Fruit fly (Drosophila melanogaster): ENCODE data around the gene yip2.

yip2 gene

DNA sequence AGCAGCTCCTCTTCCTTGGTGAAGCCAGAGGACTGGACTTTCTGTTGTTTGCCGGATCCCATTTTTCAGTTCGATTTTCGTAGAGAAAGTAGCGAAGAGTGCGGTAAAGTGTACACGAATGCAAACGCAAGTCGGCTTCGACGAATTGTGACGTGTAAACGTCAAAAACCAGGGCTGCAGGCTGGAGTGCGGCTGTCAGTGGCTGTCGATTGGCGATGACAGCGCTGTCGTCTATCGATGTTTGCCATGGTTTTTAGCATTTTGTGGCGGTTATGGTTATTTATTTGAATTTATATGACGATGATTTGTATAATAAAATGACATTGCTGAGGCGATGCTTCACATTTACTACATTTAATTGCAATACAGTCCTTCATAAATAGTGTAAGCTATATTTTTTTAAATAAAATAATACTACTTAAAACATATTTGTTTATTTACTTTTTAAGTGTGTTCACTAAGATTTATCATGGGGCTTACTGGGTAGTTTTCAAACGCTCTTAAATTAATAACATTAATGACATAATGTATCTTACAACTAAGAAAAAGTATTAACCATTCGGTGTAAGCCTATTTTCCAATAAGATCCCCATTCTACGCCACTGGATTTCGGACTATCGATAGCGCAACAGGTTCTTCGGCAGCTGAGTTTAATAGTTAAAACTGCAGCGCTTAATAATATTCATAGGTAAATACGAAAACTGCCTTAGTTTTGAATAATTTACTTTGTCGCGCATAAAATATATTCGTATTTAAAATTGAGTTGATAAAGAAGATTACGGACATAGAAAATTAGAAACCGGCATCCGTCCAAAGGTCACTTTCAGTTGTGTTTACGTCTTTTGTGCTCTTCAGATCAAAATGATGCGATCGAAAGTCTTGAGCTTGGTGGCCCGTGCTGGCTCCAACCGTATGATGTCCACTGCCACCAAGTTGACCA lies 3.2 kb downstream of the yip2 start, which contains the start of the genes CG5885 and CG4598 (continued):
- TF ChIP-seq CG1603 (tag; optimal IDR thresholded peaks at IDR 0.05): peak; percentile 78
- TF ChIP-seq CG9817 (tag; optimal IDR thresholded peaks at IDR 0.05): peak; percentile 34
- TF ChIP-seq eyg (GFP tag; optimal IDR thresholded peaks at IDR 0.05): no peak
- peak; percentile 68 for TF ChIP-seq CG8388 (GFP tag; optimal IDR thresholded peaks at IDR 0.05)
- TF ChIP-seq CG15479 (GFP tag; optimal IDR thresholded peaks at IDR 0.05): no peak
- TF ChIP-seq knrl (GFP tag; IDR thresholded peaks at IDR 0.05; ENCODE audit: partially characterized antibody): peak; percentile 82
- peak; percentile 62 for TF ChIP-seq CG15601 (tag; optimal IDR thresholded peaks at IDR 0.05)
- no peak for TF ChIP-seq CG12744 (GFP tag; optimal IDR thresholded peaks at IDR 0.05)
- TF ChIP-seq Sox102F (GFP tag; optimal IDR thresholded peaks at IDR 0.05): peak; percentile 80
- no peak for TF ChIP-seq Dfd (GFP tag; optimal IDR thresholded peaks at IDR 0.05)
- no peak for TF ChIP-seq CG11398 (GFP tag; optimal IDR thresholded peaks at IDR 0.05)
- no peak for TF ChIP-seq Max (GFP tag; optimal IDR thresholded peaks at IDR 0.05)
- peak; percentile 21 for TF ChIP-seq Dip3 (GFP tag; optimal IDR thresholded peaks at IDR 0.05)
- peak; percentile 78 for TF ChIP-seq CG12659 (GFP tag; optimal IDR thresholded peaks at IDR 0.05)
- TF ChIP-seq ERR (GFP tag; optimal IDR thresholded peaks at IDR 0.05): no peak
- peak; percentile 75 for TF ChIP-seq Scr (GFP tag; IDR thresholded peaks at IDR 0.05; ENCODE audit: partially characterized antibody)
- peak; percentile 94 for TF ChIP-seq Dref (GFP tag; IDR thresholded peaks at IDR 0.05)
- TF ChIP-seq CG6272 (GFP tag; IDR thresholded peaks at IDR 0.05): no peak; the same call in 1 of the 2 replicates
- TF ChIP-seq CG34376 (GFP tag; optimal IDR thresholded peaks at IDR 0.05): peak; percentile 3
- TF ChIP-seq CG10147 (GFP tag; optimal IDR thresholded peaks at IDR 0.05): peak; percentile 25
- peak; percentile 15 for TF ChIP-seq cwo (GFP tag; optimal IDR thresholded peaks at IDR 0.05)
- TF ChIP-seq D19A (tag; optimal IDR thresholded peaks at IDR 0.05): peak; percentile 99
- peak; percentile 65 for TF ChIP-seq PHDP (tag; optimal IDR thresholded peaks at IDR 0.05)
- peak; percentile 85 for TF ChIP-seq Ada2b (GFP tag; IDR thresholded peaks at IDR 0.05)
- TF ChIP-seq Taf1 (GFP tag; IDR thresholded peaks at IDR 0.05): peak; percentile 55; the same call in 1 of the 2 replicates
- TF ChIP-seq lov (optimal IDR thresholded peaks at IDR 0.05): no peak
- TF ChIP-seq lov (GFP tag; IDR thresholded peaks at IDR 0.05): no peak
- TF ChIP-seq CG13624 (GFP tag; optimal IDR thresholded peaks at IDR 0.05): peak; percentile 32
- no peak for TF ChIP-seq CG8359 (GFP tag; optimal IDR thresholded peaks at IDR 0.05; ENCODE audit: borderline replicate concordance)
- TF ChIP-seq cato (GFP tag; optimal IDR thresholded peaks at IDR 0.05; ENCODE audit: borderline replicate concordance): peak; percentile 29
- peak; percentile 80 for TF ChIP-seq Rfx (GFP tag; IDR thresholded peaks at IDR 0.05)
- TF ChIP-seq trem (tag; optimal IDR thresholded peaks at IDR 0.05): peak; percentile 23
- peak; percentile 72; the same call in 2 of the 3 replicates for TF ChIP-seq CG34224 (GFP tag; IDR thresholded peaks at IDR 0.05; ENCODE audit: partially characterized antibody)
- no peak; the same call in 1 of the 2 replicates for TF ChIP-seq sim (GFP tag; IDR thresholded peaks at IDR 0.05)
- peak; percentile 9 for TF ChIP-seq CG8944 (GFP tag; optimal IDR thresholded peaks at IDR 0.05)
- TF ChIP-seq CG10267 (tag; optimal IDR thresholded peaks at IDR 0.05): peak; percentile 71
- TF ChIP-seq salm (tag; optimal IDR thresholded peaks at IDR 0.05): no peak
- TF ChIP-seq unpg (GFP tag; optimal IDR thresholded peaks at IDR 0.05): peak; percentile 70
- TF ChIP-seq CG30403 (GFP tag; optimal IDR thresholded peaks at IDR 0.05): peak; percentile 77
- peak; percentile 42; the same call in 2 of the 3 replicates for TF ChIP-seq otp (GFP tag; IDR thresholded peaks at IDR 0.05)
- TF ChIP-seq kni (GFP tag; optimal IDR thresholded peaks at IDR 0.05): no peak
- no peak for TF ChIP-seq Trl (optimal IDR thresholded peaks at IDR 0.05)
- peak; percentile 21 for TF ChIP-seq Trl (GFP tag; optimal IDR thresholded peaks at IDR 0.05)
- peak; percentile 27 for TF ChIP-seq CG16863 (GFP tag; optimal IDR thresholded peaks at IDR 0.05)
- no peak for TF ChIP-seq Atf-2 (GFP tag; optimal IDR thresholded peaks at IDR 0.05)
- peak; percentile 65; the same call in 1 of the 2 replicates for TF ChIP-seq H2.0 (GFP tag; IDR thresholded peaks at IDR 0.05)
- peak; percentile 66 for TF ChIP-seq ap (GFP tag; IDR thresholded peaks at IDR 0.05)
- no peak for TF ChIP-seq dimm (GFP tag; IDR thresholded peaks at IDR 0.05)

All from whole organism, embryonic.